Fruit fly (Drosophila melanogaster) whole organism, embryonic: ENCODE measurements around the gene Pka-C1.

Source experiments
- Atf3 ChIP-seq: fragments of 200-800 bp; sonication (Bioruptor generic); optimal IDR thresholded peaks from 3 replicates; lab custom pipeline; 2016; ENCODE audit warnings: missing biosample characterization, missing genetic modification characterization
- B-H2 ChIP-seq: fragments of 200-800 bp; sonication (Bioruptor generic); optimal IDR thresholded peaks from 2 replicates; lab custom pipeline; 2018; ENCODE audit warnings: missing biosample characterization, mild to moderate bottlenecking, missing genetic modification characterization
- CG10431 ChIP-seq: fragments of 200-800 bp; sonication (Bioruptor generic); optimal IDR thresholded peaks from 3 replicates; lab custom pipeline; 2018; ENCODE audit warnings: missing biosample characterization, mild to moderate bottlenecking, missing genetic modification characterization
- CG11247 ChIP-seq: fragments of 200-800 bp; sonication (Bioruptor generic); IDR thresholded peaks from 2 replicates; pipeline ENCODE4 v1.3.6; 2022; ENCODE audit warnings: missing biosample characterization, missing genetic modification characterization
- CG12299 ChIP-seq: fragments of 200-800 bp; sonication (Bioruptor generic); optimal IDR thresholded peaks from 2 replicates; lab custom pipeline; 2018; ENCODE audit warnings: missing biosample characterization, mild to moderate bottlenecking, missing genetic modification characterization
- CG12391 ChIP-seq: fragments of 200-800 bp; sonication (Bioruptor generic); optimal IDR thresholded peaks from 3 replicates; lab custom pipeline; 2018; ENCODE audit warnings: missing biosample characterization, mild to moderate bottlenecking, missing genetic modification characterization, moderate library complexity
- CG14710 ChIP-seq: fragments of 200-800 bp; sonication (Bioruptor generic); optimal IDR thresholded peaks from 3 replicates; lab custom pipeline; 2019; ENCODE audit warnings: missing biosample characterization, mild to moderate bottlenecking, missing genetic modification characterization, moderate library complexity
- CG15269 ChIP-seq: fragments of 200-800 bp; sonication (Bioruptor generic); optimal IDR thresholded peaks from 2 replicates; lab custom pipeline; 2018; ENCODE audit warnings: missing biosample characterization, mild to moderate bottlenecking, missing genetic modification characterization, moderate library complexity
- CG1602 ChIP-seq: fragments of 200-800 bp; sonication (Bioruptor generic); optimal IDR thresholded peaks from 3 replicates; lab custom pipeline; 2016; ENCODE audit warnings: missing biosample characterization, missing genetic modification characterization
- CG1647 ChIP-seq: fragments of 200-800 bp; sonication (Bioruptor generic); optimal IDR thresholded peaks from 3 replicates; lab custom pipeline; 2016; ENCODE audit warnings: missing biosample characterization, missing genetic modification characterization
- CG17361 ChIP-seq: fragments of 200-800 bp; sonication (Bioruptor generic); IDR thresholded peaks from 3 replicates; pipeline ENCODE4 v1.3.6; 2022; ENCODE audit warnings: missing biosample characterization, missing genetic modification characterization
- CG17912 ChIP-seq: fragments of 200-800 bp; sonication (Bioruptor generic); optimal IDR thresholded peaks from 2 replicates; lab custom pipeline; 2018; ENCODE audit warnings: missing biosample characterization, mild to moderate bottlenecking, missing genetic modification characterization
- CG18011 ChIP-seq: fragments of 200-800 bp; sonication (Bioruptor generic); optimal IDR thresholded peaks from 2 replicates; lab custom pipeline; 2017; ENCODE audit warnings: missing biosample characterization, missing genetic modification characterization, mild to moderate bottlenecking, moderate library complexity, missing genotype
- CG18599 ChIP-seq: fragments of 200-800 bp; sonication (Bioruptor generic); optimal IDR thresholded peaks from 3 replicates; lab custom pipeline; 2017; ENCODE audit warnings: missing biosample characterization, missing genetic modification characterization, mild to moderate bottlenecking, moderate library complexity, missing genetic modification reagents
- CG2712 ChIP-seq: fragments of 200-800 bp; optimal IDR thresholded peaks from 3 replicates; lab custom pipeline; 2019; ENCODE audit warnings: missing biosample characterization, mild to moderate bottlenecking, missing genetic modification characterization, moderate library complexity
- CG6791 ChIP-seq: fragments of 200-800 bp; sonication (Bioruptor generic); IDR thresholded peaks from 3 replicates; pipeline ENCODE4 v1.3.6; 2022; ENCODE audit warnings: missing biosample characterization, missing genetic modification characterization; ENCODE audit not compliant: partially characterized antibody
- CG7786 ChIP-seq: fragments of 200-800 bp; sonication (Bioruptor generic); optimal IDR thresholded peaks from 2 replicates; lab custom pipeline; 2016; ENCODE audit warnings: missing biosample characterization, missing genetic modification characterization
- CG7963 ChIP-seq: fragments of 200-800 bp; sonication (Bioruptor generic); IDR thresholded peaks from 3 replicates; pipeline ENCODE4 v1.3.6; 2022; ENCODE audit warnings: missing biosample characterization, missing genetic modification characterization; ENCODE audit not compliant: partially characterized antibody
- CG8765 ChIP-seq: fragments of 200-800 bp; sonication (Bioruptor generic); IDR thresholded peaks from 2 replicates; pipeline ENCODE4 v1.3.6; 2022; ENCODE audit warnings: missing biosample characterization, missing genetic modification characterization
- CG8924 ChIP-seq: fragments of 200-800 bp; optimal IDR thresholded peaks from 3 replicates; lab custom pipeline; 2019; ENCODE audit warnings: missing biosample characterization, mild to moderate bottlenecking, missing genetic modification characterization, moderate library complexity
- CG9215 ChIP-seq: fragments of 200-800 bp; sonication (Bioruptor generic); IDR thresholded peaks from 2 replicates; pipeline ENCODE4 v1.3.6; 2022; ENCODE audit warnings: missing biosample characterization, missing genetic modification characterization
- Dp ChIP-seq: fragments of 200-800 bp; sonication (Bioruptor generic); optimal IDR thresholded peaks from 2 replicates; lab custom pipeline; 2018; ENCODE audit warnings: missing biosample characterization, mild to moderate bottlenecking, missing genetic modification characterization, moderate library complexity
- Fer2 ChIP-seq: fragments of 200-800 bp; sonication (Bioruptor generic); optimal IDR thresholded peaks from 2 replicates; lab custom pipeline; 2018; ENCODE audit warnings: missing biosample characterization, mild to moderate bottlenecking, missing genetic modification characterization, moderate library complexity
- Hmx ChIP-seq: fragments of 200-800 bp; sonication (Bioruptor generic); optimal IDR thresholded peaks from 2 replicates; lab custom pipeline; 2016; ENCODE audit warnings: missing biosample characterization, missing genetic modification characterization
- Hr3 ChIP-seq: fragments of 200-800 bp; sonication (Bioruptor generic); optimal IDR thresholded peaks from 3 replicates; lab custom pipeline; 2016; ENCODE audit warnings: missing biosample characterization, missing genetic modification characterization
- Hr51 ChIP-seq, 2 experiments: fragments of 200-800 bp; sonication (Bioruptor generic); optimal IDR thresholded peaks; 2 replicates in 1 of 2; 3 replicates in 1 of 2; lab custom pipeline; 2016 to 2018; ENCODE audit warnings: missing biosample characterization in 2 of 2, missing genetic modification characterization in 2 of 2, mild to moderate bottlenecking in 1 of 2, moderate library complexity in 1 of 2
- MESR4 ChIP-seq: fragments of 200-800 bp; sonication (Bioruptor generic); optimal IDR thresholded peaks from 2 replicates; lab custom pipeline; 2018; ENCODE audit warnings: missing biosample characterization, mild to moderate bottlenecking, missing genetic modification characterization, moderate library complexity
- NC2β ChIP-seq: fragments of 200-800 bp; sonication (Bioruptor generic); optimal IDR thresholded peaks from 2 replicates; lab custom pipeline; 2016; ENCODE audit warnings: missing biosample characterization, missing genetic modification characterization
- Neu2 ChIP-seq: fragments of 200-800 bp; sonication (Bioruptor generic); optimal IDR thresholded peaks from 3 replicates; lab custom pipeline; 2016; ENCODE audit warnings: missing biosample characterization, missing genetic modification characterization, borderline replicate concordance
- Optix ChIP-seq: fragments of 200-800 bp; sonication (Bioruptor generic); IDR thresholded peaks from 3 replicates; pipeline ENCODE4 v1.3.6; 2022; ENCODE audit warnings: missing biosample characterization, missing genetic modification characterization
- Ssrp ChIP-seq: fragments of 200-800 bp; sonication (Bioruptor generic); optimal IDR thresholded peaks from 2 replicates; lab custom pipeline; 2018; ENCODE audit warnings: missing biosample characterization, mild to moderate bottlenecking, missing genetic modification characterization, moderate library complexity
- Stat92E ChIP-seq, 3 experiments: fragments of >200 bp in 2 of 3; fragments of 200-800 bp in 1 of 3; sonication (Bioruptor generic) in 1 of 3; optimal IDR thresholded peaks; 2 replicates each; lab custom pipeline; 2017 to 2019; ENCODE audit warnings: missing biosample characterization in 3 of 3, missing genetic modification characterization in 3 of 3, mild to moderate bottlenecking in 1 of 3, moderate library complexity in 1 of 3
- Usf ChIP-seq: fragments of 200-800 bp; sonication (Bioruptor generic); optimal IDR thresholded peaks from 2 replicates; lab custom pipeline; 2017; ENCODE audit warnings: missing genotype, missing biosample characterization, missing genetic modification characterization
- ab ChIP-seq: fragments of 200-800 bp; sonication (Bioruptor generic); optimal IDR thresholded peaks from 2 replicates; lab custom pipeline; 2016; ENCODE audit warnings: missing biosample characterization, missing genetic modification characterization
- ato ChIP-seq: fragments of 200-800 bp; sonication (Bioruptor generic); IDR thresholded peaks from 2 replicates; pipeline ENCODE4 v1.3.6; 2022; ENCODE audit warnings: missing biosample characterization, missing genetic modification characterization; ENCODE audit not compliant: partially characterized antibody
- bsh ChIP-seq, 2 experiments: fragments of 200-800 bp; sonication (Bioruptor generic); optimal IDR thresholded peaks; 2 replicates each; lab custom pipeline; 2017 to 2018; ENCODE audit warnings: mild to moderate bottlenecking in 2 of 2, missing biosample characterization in 2 of 2, missing genetic modification characterization in 2 of 2, moderate library complexity in 1 of 2
- cas ChIP-seq: fragments of 200-800 bp; sonication (Bioruptor generic); IDR thresholded peaks from 2 replicates; pipeline ENCODE4 v1.3.6; 2022; ENCODE audit warnings: missing biosample characterization, missing genetic modification characterization
- corto ChIP-seq: fragments of 200-800 bp; sonication (Bioruptor generic); optimal IDR thresholded peaks from 2 replicates; lab custom pipeline; 2016; ENCODE audit warnings: missing biosample characterization, mild to moderate bottlenecking, missing genetic modification characterization, moderate library complexity
- dpn ChIP-seq, 2 experiments: fragments of 200-800 bp; sonication (Bioruptor generic); optimal IDR thresholded peaks; 3 replicates each; lab custom pipeline; 2016; ENCODE audit warnings: missing biosample characterization in 2 of 2, missing genetic modification characterization in 2 of 2
- gcm2 ChIP-seq: fragments of 200-800 bp; sonication (Bioruptor generic); optimal IDR thresholded peaks from 2 replicates; lab custom pipeline; 2016; ENCODE audit warnings: missing biosample characterization, missing genetic modification characterization
- gsb ChIP-seq: fragments of 200-800 bp; sonication (Bioruptor generic); IDR thresholded peaks from 2 replicates; pipeline ENCODE4 v1.3.6; 2022; ENCODE audit warnings: missing biosample characterization, missing genetic modification characterization
- gsb-n ChIP-seq: fragments of 200-800 bp; sonication (Bioruptor generic); optimal IDR thresholded peaks from 3 replicates; lab custom pipeline; 2018; ENCODE audit warnings: missing biosample characterization, mild to moderate bottlenecking, missing genetic modification characterization
- her ChIP-seq: fragments of 200-800 bp; sonication (Bioruptor generic); optimal IDR thresholded peaks from 2 replicates; lab custom pipeline; 2016; ENCODE audit warnings: missing biosample characterization, missing genetic modification characterization
- kah ChIP-seq: fragments of 200-800 bp; sonication (Bioruptor generic); optimal IDR thresholded peaks from 2 replicates; lab custom pipeline; 2018; ENCODE audit warnings: missing biosample characterization, mild to moderate bottlenecking, missing genetic modification characterization
- nmo ChIP-seq: fragments of 200-800 bp; sonication (Bioruptor generic); optimal IDR thresholded peaks from 2 replicates; lab custom pipeline; 2018; ENCODE audit warnings: missing biosample characterization, mild to moderate bottlenecking, missing genetic modification characterization, moderate library complexity
- odd ChIP-seq: fragments of 200-800 bp; sonication (Bioruptor generic); optimal IDR thresholded peaks from 2 replicates; lab custom pipeline; 2017; ENCODE audit warnings: missing biosample characterization, mild to moderate bottlenecking, missing genetic modification characterization
- otp ChIP-seq: fragments of 200-800 bp; sonication (Bioruptor generic); IDR thresholded peaks from 3 replicates; pipeline ENCODE4, ENCODE4 v1.3.6; 2022; ENCODE audit warnings: missing biosample characterization, missing genetic modification characterization
- seq ChIP-seq: fragments of 200-800 bp; sonication (Bioruptor generic); IDR thresholded peaks from 2 replicates; pipeline ENCODE4 v1.3.6; 2022; ENCODE audit warnings: missing biosample characterization, missing genetic modification characterization
- tx ChIP-seq: fragments of 200-800 bp; sonication (Bioruptor generic); optimal IDR thresholded peaks from 2 replicates; lab custom pipeline; 2016; ENCODE audit warnings: missing biosample characterization, missing genetic modification characterization
- vnd ChIP-seq: fragments of 200-800 bp; sonication (Bioruptor generic); IDR thresholded peaks from 3 replicates; pipeline ENCODE4 v1.3.6; 2022; ENCODE audit warnings: missing biosample characterization, missing genetic modification characterization; ENCODE audit not compliant: partially characterized antibody
- wor ChIP-seq: fragments of 200-800 bp; sonication (Bioruptor generic); IDR thresholded peaks from 2 replicates; pipeline ENCODE4 v1.3.6; 2022; ENCODE audit warnings: missing biosample characterization, missing genetic modification characterization

Gene Pka-C1

dm6 chr2L:9699615-9700014 lies 518 bp upstream of the Pka-C1 start, which contains the start of gene hoip (continued):
- TF ChIP-seq Neu2 (GFP tag; lab: Kevin White, UChicago): no peak
- TF ChIP-seq seq (GFP tag; lab: Robert Waterston, UW): no peak
- TF ChIP-seq CG7963 (GFP tag; lab: Robert Waterston, UW): no peak
- TF ChIP-seq CG12391: peak; percentile 12
- TF ChIP-seq MESR4: peak; percentile 73
- no peak for TF ChIP-seq CG10431
- TF ChIP-seq CG11247 (GFP tag; lab: Robert Waterston, UW): no peak
- no peak for TF ChIP-seq otp (GFP tag; lab: Robert Waterston, UW)
- TF ChIP-seq CG17912 (GFP tag; lab: Kevin White, UChicago): no peak
- no peak for TF ChIP-seq Ssrp
- no peak for TF ChIP-seq Hr3 (GFP tag; lab: Kevin White, UChicago)
- TF ChIP-seq CG14710 (tag; lab: Kevin White, UChicago): peak; percentile 65
- TF ChIP-seq CG17361 (GFP tag; lab: Robert Waterston, UW): no peak
- TF ChIP-seq her (GFP tag; lab: Kevin White, UChicago): no peak
- TF ChIP-seq Hr51 (GFP tag; optimal IDR thresholded peaks at IDR 0.05; lab: Kevin White, UChicago): no peak
- TF ChIP-seq tx (GFP tag; lab: Kevin White, UChicago): no peak
- TF ChIP-seq CG15269 (tag; lab: Kevin White, UChicago): no peak
- TF ChIP-seq Stat92E (GFP tag; optimal IDR thresholded peaks at IDR 0.05; lab: Kevin White, UChicago): no peak
- TF ChIP-seq wor (GFP tag; lab: Robert Waterston, UW): no peak
- TF ChIP-seq CG8924 (tag; lab: Kevin White, UChicago): no peak
- TF ChIP-seq gsb (GFP tag; lab: Robert Waterston, UW): no peak
- no peak for TF ChIP-seq corto
- no peak for TF ChIP-seq nmo (GFP tag; lab: Kevin White, UChicago)
- no peak for TF ChIP-seq CG7786 (GFP tag; lab: Kevin White, UChicago)
- no peak for TF ChIP-seq CG2712
- TF ChIP-seq CG12299 (tag; lab: Kevin White, UChicago): no peak
- no peak for TF ChIP-seq CG18599
- no peak for TF ChIP-seq bsh (GFP tag; optimal IDR thresholded peaks at IDR 0.05; lab: Kevin White, UChicago)
- no peak for TF ChIP-seq Optix (GFP tag; lab: Robert Waterston, UW)
- no peak for TF ChIP-seq B-H2 (GFP tag; lab: Kevin White, UChicago)
- TF ChIP-seq gsb-n (tag; lab: Kevin White, UChicago): no peak
- peak; percentile 52 for TF ChIP-seq Dp (GFP tag; lab: Kevin White, UChicago)
- no peak for TF ChIP-seq CG18011 (GFP tag; lab: Kevin White, UChicago)
- TF ChIP-seq gcm2 (GFP tag; lab: Kevin White, UChicago): no peak
- peak; percentile 8 for TF ChIP-seq NC2β (GFP tag; lab: Kevin White, UChicago)
- TF ChIP-seq Usf (GFP tag; lab: Kevin White, UChicago): no peak
- TF ChIP-seq ab (GFP tag; lab: Kevin White, UChicago): no peak
- no peak for TF ChIP-seq CG1602 (GFP tag; lab: Kevin White, UChicago)
- no peak for TF ChIP-seq cas
- TF ChIP-seq kah (GFP tag; lab: Kevin White, UChicago): peak; percentile 30
- TF ChIP-seq CG6791 (GFP tag; lab: Robert Waterston, UW): no peak
- no peak for TF ChIP-seq Atf3 (GFP tag; lab: Kevin White, UChicago)
- no peak for TF ChIP-seq odd (GFP tag; lab: Kevin White, UChicago)
- TF ChIP-seq Hmx (GFP tag; lab: Kevin White, UChicago): no peak
- TF ChIP-seq Fer2: no peak
- no peak for TF ChIP-seq CG1647
- TF ChIP-seq vnd (GFP tag; lab: Robert Waterston, UW): no peak
- TF ChIP-seq CG9215: no peak
- 0 out of 2 replicates have a peak, but pooled peaks have one; percentile 32 for TF ChIP-seq ato (GFP tag; lab: Robert Waterston, UW)
- TF ChIP-seq dpn (GFP tag; optimal IDR thresholded peaks at IDR 0.05; lab: Kevin White, UChicago): no peak
- TF ChIP-seq CG8765 (GFP tag; lab: Robert Waterston, UW): no peak
